Worm (Caenorhabditis elegans) whole organism, L2 larva: ENCODE results near the gene C10A4.9.

ENCODE experiments used
- egl-27 ChIP-seq: sonication (generic microtip); optimal IDR thresholded peaks from 3 replicates; lab custom pipeline; 2017; ENCODE audit warnings: missing biosample characterization, missing genetic modification reagents, missing genetic modification characterization
- skn-1 ChIP-seq: sonication (generic microtip); optimal IDR thresholded peaks from 2 replicates; lab custom pipeline; 2017; ENCODE audit warnings: missing biosample characterization, missing genetic modification characterization
- unc-62 ChIP-seq: fragments of 150-350 bp; optimal IDR thresholded peaks from 2 replicates; lab custom pipeline; 2014; ENCODE audit warnings: missing biosample characterization, missing genetic modification reagents, missing genetic modification characterization
- ztf-1 ChIP-seq: fragments of 200-800 bp; sonication (Bioruptor generic); conservative IDR thresholded peaks from 2 replicates; pipeline ENCODE4 v1.3.6; 2022; ENCODE audit warnings: missing genetic modification characterization, missing compliant biosample characterization

DNA sequence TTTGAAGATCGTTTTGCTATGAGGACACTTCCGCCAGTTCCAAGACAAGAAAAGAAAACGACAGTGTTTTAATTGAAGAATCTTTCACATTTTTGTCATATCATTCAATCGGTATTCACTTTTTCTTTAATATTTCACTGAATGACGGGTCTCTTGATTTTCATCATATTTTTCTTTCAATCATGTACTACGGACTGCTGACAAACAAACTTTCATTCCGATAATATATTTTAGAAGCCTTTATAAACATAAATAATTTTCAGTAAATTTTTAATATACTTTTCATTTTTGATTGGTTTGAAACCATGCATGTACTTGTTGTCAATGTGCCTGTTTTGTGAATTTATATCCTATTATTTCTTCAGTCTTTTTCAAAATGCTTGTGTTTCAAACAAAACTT lies 12.6 kb downstream of the C10A4.9 start, which contains the start of gene clc-5:
- TF ChIP-seq ztf-1 (no peak), unc-62 (GFP tag; lab: Kevin White, UChicago) (no peak), skn-1 (tag; lab: Kevin White, UChicago) (no peak), egl-27 (no peak)
